Worm (Caenorhabditis elegans) whole organism, L4/young adult: ENCODE measurements around the gene C28H8.8.

ENCODE experiments used
- W03F9.2 ChIP-seq: fragments of 150-350 bp; optimal IDR thresholded peaks from 2 replicates; lab custom pipeline; 2014; ENCODE audit warnings: missing biosample characterization, missing genetic modification characterization
- dao-5 ChIP-seq: sonication (generic microtip); optimal IDR thresholded peaks from 2 replicates; lab custom pipeline; 2016; ENCODE audit warnings: missing genotype, missing genetic modification characterization, moderate library complexity, missing compliant biosample characterization
- him-1 ChIP-seq: sonication (generic microtip); optimal IDR thresholded peaks from 2 replicates; lab custom pipeline; 2016; ENCODE audit warnings: missing genotype, missing genetic modification reagents, missing genetic modification characterization, missing compliant biosample characterization

C28H8.8 gene

ce11 chrIII:5838159-5839046 is 50.2 kb downstream of the C28H8.8 start:
- TF ChIP-seq W03F9.2 (tag; lab: Kevin White, UChicago) (no peak), dao-5 (no peak), him-1 (tag; lab: Kevin White, UChicago) (no peak)
